Fruit fly (Drosophila melanogaster): ENCODE measurements around the gene CG3226.

Gene CG3226

DNA sequence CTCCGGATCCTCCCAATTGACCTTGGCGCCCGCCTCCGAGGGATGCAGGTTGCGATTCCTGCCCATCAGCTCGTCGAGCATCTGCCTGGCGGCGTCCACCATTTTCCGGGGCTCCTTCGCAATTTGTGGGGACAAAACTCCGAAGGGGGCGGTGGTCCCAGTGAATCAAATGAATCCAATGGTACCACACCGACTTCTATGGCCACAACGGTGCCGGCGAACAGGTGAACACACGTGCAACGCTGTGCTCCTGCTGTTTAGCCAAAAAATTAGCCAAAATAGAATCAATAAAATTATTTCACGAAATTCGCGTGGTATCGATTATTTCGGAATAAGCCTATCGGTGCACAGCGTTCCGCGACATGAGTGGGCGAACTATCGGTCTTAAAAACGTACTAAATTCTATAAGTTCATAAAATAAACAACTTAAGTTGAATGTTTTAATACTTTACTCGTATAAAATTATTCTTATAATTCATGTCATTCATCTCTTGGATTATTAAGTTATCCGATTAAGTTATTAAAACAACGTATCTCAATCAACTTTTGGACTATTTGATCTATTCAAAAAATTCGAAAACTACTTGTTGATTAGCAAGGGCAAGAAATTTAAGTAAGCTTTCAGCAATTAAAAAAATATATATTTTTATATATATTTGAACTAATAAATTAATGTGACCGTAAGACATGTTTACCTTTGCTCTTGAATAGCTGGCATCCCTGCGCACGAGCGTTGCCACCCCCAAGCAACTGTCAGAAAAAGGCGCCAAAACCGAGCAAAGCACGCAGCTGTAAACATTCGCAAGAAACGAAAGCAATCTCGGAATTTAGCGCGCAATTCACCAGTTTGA is 19.8 kb upstream of the CG3226 start, which contains the start of the genes CG3198 and Mcm6 (continued):
- TF ChIP-seq CG12299 (tag; optimal IDR thresholded peaks at IDR 0.05) (no peak), Hr78 (GFP tag; optimal IDR thresholded peaks at IDR 0.05) (no peak), CG2889 (GFP tag; IDR thresholded peaks at IDR 0.05) (no peak), lab (GFP tag; optimal IDR thresholded peaks at IDR 0.05) (no peak), CG42726 (GFP tag; IDR thresholded peaks at IDR 0.05; ENCODE audit: partially characterized antibody) (peak; percentile 32; the same call in 1 of the 2 replicates), CG7357 (GFP tag; IDR thresholded peaks at IDR 0.05) (no peak), chinmo (GFP tag; IDR thresholded peaks at IDR 0.05; ENCODE audit: partially characterized antibody) (0 out of 4 replicates have a peak, but pooled peaks have one; percentile 54), sima (GFP tag; optimal IDR thresholded peaks at IDR 0.05) (no peak), Six4 (GFP tag; optimal IDR thresholded peaks at IDR 0.05) (no peak), CG10543 (GFP tag; optimal IDR thresholded peaks at IDR 0.05) (no peak), grn (GFP tag; optimal IDR thresholded peaks at IDR 0.05) (no peak), CG13624 (GFP tag; optimal IDR thresholded peaks at IDR 0.05) (no peak), sim (GFP tag; IDR thresholded peaks at IDR 0.05) (no peak), zen2 (GFP tag; IDR thresholded peaks at IDR 0.05; ENCODE audit: partially characterized antibody) (peak; percentile 48; the same call in 1 of the 3 replicates), otp (GFP tag; IDR thresholded peaks at IDR 0.05) (no peak), CG11247 (GFP tag; IDR thresholded peaks at IDR 0.05) (no peak), CG9797 (GFP tag; optimal IDR thresholded peaks at IDR 0.05) (peak; percentile 61), Dip2 (GFP tag; IDR thresholded peaks at IDR 0.05) (no peak), Chrac-16 (GFP tag; optimal IDR thresholded peaks at IDR 0.05) (no peak), gfzf (GFP tag; optimal IDR thresholded peaks at IDR 0.05) (peak; percentile 46), CG5953 (GFP tag; IDR thresholded peaks at IDR 0.05) (no peak), pzg (GFP tag; optimal IDR thresholded peaks at IDR 0.05) (peak; percentile 48)

DNA sequence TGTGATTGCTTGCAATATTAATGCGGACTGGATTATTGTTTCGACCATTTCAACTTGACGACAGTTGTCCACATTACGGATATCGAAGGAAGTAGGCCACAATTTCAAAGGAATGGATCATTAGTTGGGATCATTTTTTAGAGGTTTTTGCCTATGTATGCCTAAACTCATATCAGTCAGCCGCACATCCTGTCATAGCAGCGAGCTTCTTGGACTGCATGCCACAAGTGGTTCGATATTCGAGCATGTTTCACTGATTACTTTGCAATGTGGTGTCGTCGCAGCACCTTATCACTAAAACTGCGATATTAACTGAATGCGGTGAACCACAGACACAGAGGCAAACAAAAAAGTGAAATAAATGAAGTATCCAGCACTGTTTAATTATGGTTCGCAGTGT is 9.9 kb upstream of the CG3226 start:
- TF ChIP-seq Mad (GFP tag; optimal IDR thresholded peaks at IDR 0.05) = no peak
- TF ChIP-seq CG18011 (GFP tag; optimal IDR thresholded peaks at IDR 0.05) = peak; percentile 92

DNA sequence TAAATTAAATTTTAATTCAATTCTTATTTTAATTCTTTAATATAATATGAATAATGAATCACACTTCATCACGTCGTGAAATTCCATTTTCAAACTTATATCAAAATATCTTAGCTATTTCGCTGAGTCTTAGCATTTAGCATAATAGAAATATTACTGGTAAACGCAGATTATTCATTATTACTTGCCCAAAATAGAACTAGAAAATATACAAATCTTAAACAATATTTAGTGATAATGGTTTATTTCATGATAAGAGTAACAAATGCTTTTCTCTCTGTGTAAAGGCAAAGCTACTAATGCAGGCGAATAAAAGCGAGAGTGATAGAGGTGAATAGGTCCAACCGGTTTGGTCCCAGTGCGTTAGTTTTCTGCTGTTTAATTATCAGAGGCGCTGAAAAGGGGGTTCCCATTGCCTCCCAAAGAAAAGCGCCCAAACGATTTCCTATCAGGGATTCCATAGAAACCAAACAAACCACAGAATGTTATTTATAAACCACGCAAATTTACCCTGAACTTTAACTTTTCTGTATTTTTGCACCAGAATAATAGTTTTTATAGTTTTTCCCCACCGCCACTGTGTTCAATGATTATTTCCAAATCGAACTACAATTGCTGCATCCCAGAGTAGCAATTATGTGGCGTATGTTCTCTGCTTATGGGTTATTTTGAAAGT is 9.0 kb upstream of the CG3226 start:
- peak; percentile 28 for TF ChIP-seq esg (GFP tag; conservative IDR thresholded peaks at IDR 0.05)
- peak; percentile 68; the same call in 2 of the 3 replicates for TF ChIP-seq Optix (GFP tag; IDR thresholded peaks at IDR 0.05)
- no peak for TF ChIP-seq CG10543 (GFP tag; optimal IDR thresholded peaks at IDR 0.05)
- no peak for TF ChIP-seq slou (GFP tag; optimal IDR thresholded peaks at IDR 0.05)
- peak; percentile 2 for TF ChIP-seq CG12155 (GFP tag; optimal IDR thresholded peaks at IDR 0.05)
- 0 out of 3 replicates have a peak, but pooled peaks have one; percentile 19 for TF ChIP-seq CG2199 (GFP tag; IDR thresholded peaks at IDR 0.05)
- no peak for TF ChIP-seq Hmr (GFP tag; optimal IDR thresholded peaks at IDR 0.05)
- peak; percentile 25 for TF ChIP-seq CoRest (tag; optimal IDR thresholded peaks at IDR 0.05)
- peak; percentile 49 for TF ChIP-seq CG7786 (GFP tag; optimal IDR thresholded peaks at IDR 0.05)
- peak; percentile 56; the same call in 1 of the 2 replicates for TF ChIP-seq CG14014 (GFP tag; IDR thresholded peaks at IDR 0.05)
- peak; percentile 33 for TF ChIP-seq CG13296 (GFP tag; optimal IDR thresholded peaks at IDR 0.05)
- no peak for TF ChIP-seq CG1529 (GFP tag; optimal IDR thresholded peaks at IDR 0.05)
- TF ChIP-seq phol (tag; optimal IDR thresholded peaks at IDR 0.05) = peak; percentile 26
- peak; percentile 12; the same call in 1 of the 2 replicates for TF ChIP-seq CG11085 (GFP tag; IDR thresholded peaks at IDR 0.05)
- peak; percentile 15 for TF ChIP-seq Mes4 (GFP tag; optimal IDR thresholded peaks at IDR 0.05)
- no peak for TF ChIP-seq HLHmδ (GFP tag; optimal IDR thresholded peaks at IDR 0.05)
- peak; percentile 52; the same call in 1 of the 3 replicates for TF ChIP-seq otp (GFP tag; IDR thresholded peaks at IDR 0.05)
- peak; percentile 58; the same call in 1 of the 2 replicates for TF ChIP-seq CG9932 (GFP tag; IDR thresholded peaks at IDR 0.05)
- no peak for TF ChIP-seq Chrac-16 (GFP tag; optimal IDR thresholded peaks at IDR 0.05)
- TF ChIP-seq CG2712 (tag; optimal IDR thresholded peaks at IDR 0.05) = peak; percentile 18
- no peak for TF ChIP-seq Nf-YB (GFP tag; optimal IDR thresholded peaks at IDR 0.05)
- TF ChIP-seq Ets65A (GFP tag) = peak; percentile 70
- TF ChIP-seq pan (optimal IDR thresholded peaks at IDR 0.05) = no peak
- peak in 1 of 2 experiments; percentile 61 for TF ChIP-seq pan (GFP tag; optimal IDR thresholded peaks at IDR 0.05 in 1 of 2, IDR thresholded peaks at IDR 0.05 in 1 of 2)

All from whole organism, embryonic.